Worm (Caenorhabditis elegans): Measurements from ENCODE around the gene tsp-3.

tsp-3 gene

DNA sequence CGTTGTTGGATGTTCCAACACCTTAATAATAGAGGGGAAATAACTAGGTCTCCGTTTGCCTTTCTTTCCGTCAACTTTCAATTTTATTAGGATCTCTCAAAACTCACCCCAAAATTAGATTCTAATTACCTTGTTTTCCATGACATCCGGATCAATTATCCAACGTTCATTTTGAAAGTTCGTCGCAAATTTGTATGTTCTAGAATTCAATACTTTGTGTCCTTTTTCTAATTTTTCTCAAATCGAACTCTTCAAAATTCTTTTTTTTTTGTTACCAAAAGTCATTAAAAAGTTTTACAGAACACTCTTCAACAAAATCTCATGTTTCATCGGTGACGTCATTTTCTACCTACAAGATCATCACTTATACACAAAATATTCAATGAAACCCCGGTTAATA, 10.3 kb downstream of the tsp-3 start, which contains the start of gene Y43F4A.1:
Y43F4A.1 (plus strand) TSS at position 301 of the 400 bp plus-strand sequence.
- TF ChIP-seq ets-5 (GFP tag; IDR thresholded peaks at IDR 0.05) = no peak
- TF ChIP-seq tlp-1 (tag; optimal IDR thresholded peaks at IDR 0.05) = no peak
- peak; percentile 64 for TF ChIP-seq blmp-1 (tag; optimal IDR thresholded peaks at IDR 0.05)

DNA sequence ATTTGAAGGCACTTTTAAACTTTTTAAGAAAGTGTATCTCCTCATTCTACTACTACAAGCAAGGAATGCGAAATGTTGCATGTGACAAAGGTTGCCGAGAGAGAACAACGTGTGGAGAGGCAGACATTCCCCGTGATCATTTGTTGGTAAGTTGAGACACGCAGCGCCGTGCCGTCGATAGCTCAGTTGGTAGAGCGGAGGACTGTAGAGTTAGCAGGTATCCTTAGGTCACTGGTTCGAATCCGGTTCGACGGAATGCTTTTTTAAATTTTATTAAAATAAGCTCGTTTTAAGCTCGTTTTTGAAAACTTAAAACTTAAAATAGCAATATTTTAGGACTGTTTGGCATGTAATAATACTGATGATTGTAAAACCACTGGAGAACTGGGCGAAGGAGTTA, 11.9 kb downstream of the tsp-3 start:
- TF ChIP-seq nhr-71 (tag; optimal IDR thresholded peaks at IDR 0.05) = peak; percentile 20
- peak; percentile 48 for TF ChIP-seq snu-23 (GFP tag; optimal IDR thresholded peaks at IDR 0.05)
- no peak for TF ChIP-seq grh-1 (GFP tag; IDR thresholded peaks at IDR 0.05)
- no peak for TF ChIP-seq blmp-1 (tag; optimal IDR thresholded peaks at IDR 0.05)
- TF ChIP-seq unc-30 (tag; optimal IDR thresholded peaks at IDR 0.05) = no peak
- TF ChIP-seq nhr-19 (GFP tag; conservative IDR thresholded peaks at IDR 0.05) = 0 out of 2 replicates have a peak, but pooled peaks have one; percentile 4
- TF ChIP-seq unc-62 (GFP tag; optimal IDR thresholded peaks at IDR 0.05) = no peak
- TF ChIP-seq lin-35 (GFP tag; optimal IDR thresholded peaks at IDR 0.05) = peak in 1 of 2 experiments; percentile 57
- TF ChIP-seq lin-39 (tag; optimal IDR thresholded peaks at IDR 0.05) = no peak
- TF ChIP-seq ztf-4 (tag; optimal IDR thresholded peaks at IDR 0.05) = no peak
- no peak for TF ChIP-seq isw-1 (GFP tag; IDR thresholded peaks at IDR 0.05)
- no peak for TF ChIP-seq pag-3 (tag; optimal IDR thresholded peaks at IDR 0.05; ENCODE audit: borderline replicate concordance, insufficient read depth)
- TF ChIP-seq efl-1 (optimal IDR thresholded peaks at IDR 0.05) = peak in 1 of 2 experiments; percentile 15
- peak in 1 of 2 experiments; percentile 91 for TF ChIP-seq efl-1 (GFP tag; optimal IDR thresholded peaks at IDR 0.05 in 1 of 2)
- TF ChIP-seq ztf-11 (tag; optimal IDR thresholded peaks at IDR 0.05) = no peak
- peak; percentile 27 for TF ChIP-seq nhr-20 (tag; optimal IDR thresholded peaks at IDR 0.05)
- TF ChIP-seq nhr-90 (tag; optimal IDR thresholded peaks at IDR 0.05; ENCODE audit: poor library complexity) = peak; percentile 35
- peak; percentile 10 for TF ChIP-seq nhr-47 (tag; optimal IDR thresholded peaks at IDR 0.05)
- peak; percentile 17 for TF ChIP-seq mep-1 (tag; optimal IDR thresholded peaks at IDR 0.05)
- no peak for TF ChIP-seq jun-1 (tag; optimal IDR thresholded peaks at IDR 0.05)
- peak in 1 of 2 experiments; percentile 51 for TF ChIP-seq lsy-2 (tag; optimal IDR thresholded peaks at IDR 0.05)
- TF ChIP-seq mdl-1 (tag; optimal IDR thresholded peaks at IDR 0.05) = peak in 1 of 2 experiments; percentile 48

DNA sequence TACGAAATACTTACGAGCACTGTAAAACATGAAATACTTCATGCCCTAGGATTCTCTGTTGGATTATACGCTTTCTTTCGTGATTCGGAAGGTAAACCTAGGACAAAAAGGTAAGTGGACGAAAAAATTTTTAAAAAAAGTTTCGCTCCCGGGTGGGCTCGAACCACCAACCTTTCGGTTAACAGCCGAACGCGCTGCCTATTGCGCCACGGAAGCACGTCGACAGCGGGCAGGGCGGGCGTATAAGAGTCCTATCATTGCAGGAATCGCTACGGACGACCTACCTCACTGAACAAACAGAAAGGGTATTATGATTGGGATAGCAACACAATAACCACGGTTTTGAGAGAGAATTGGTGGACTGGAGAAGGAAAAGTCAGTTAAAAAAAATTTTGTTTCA, 12.6 kb downstream of the tsp-3 start:
- TF ChIP-seq zip-4 (GFP tag; optimal IDR thresholded peaks at IDR 0.05) (no peak), fkh-8 (tag; optimal IDR thresholded peaks at IDR 0.05) (no peak), lin-35 (GFP tag; optimal IDR thresholded peaks at IDR 0.05) (peak in 1 of 2 experiments; percentile 43), sup-37 (GFP tag; optimal IDR thresholded peaks at IDR 0.05) (no peak), nhr-19 (GFP tag; conservative IDR thresholded peaks at IDR 0.05) (peak; percentile 22; the same call in 1 of the 2 replicates), snu-23 (GFP tag; optimal IDR thresholded peaks at IDR 0.05) (peak; percentile 60), pqm-1 (tag; optimal IDR thresholded peaks at IDR 0.05) (no peak), alr-1 (tag; optimal IDR thresholded peaks at IDR 0.05; ENCODE audit: borderline replicate concordance) (no peak), snpc-4 (tag; optimal IDR thresholded peaks at IDR 0.05) (no peak), egl-27 (tag; optimal IDR thresholded peaks at IDR 0.05) (no peak), unc-30 (tag; optimal IDR thresholded peaks at IDR 0.05) (no peak), tbx-2 (tag; optimal IDR thresholded peaks at IDR 0.05) (peak; percentile 4), hlh-17 (GFP tag; optimal IDR thresholded peaks at IDR 0.05; ENCODE audit: borderline replicate concordance) (no peak), nhr-77 (tag; optimal IDR thresholded peaks at IDR 0.05) (no peak), mef-2 (tag; optimal IDR thresholded peaks at IDR 0.05) (no peak), nhr-28 (tag; optimal IDR thresholded peaks at IDR 0.05) (no peak), C04F5.9 (tag; optimal IDR thresholded peaks at IDR 0.05) (no peak), ceh-90 (tag; optimal IDR thresholded peaks at IDR 0.05) (no peak), nhr-237 (tag; optimal IDR thresholded peaks at IDR 0.05) (no peak), lin-15B (tag; optimal IDR thresholded peaks at IDR 0.05) (no peak), nhr-20 (tag; optimal IDR thresholded peaks at IDR 0.05) (peak; percentile 20), nhr-47 (tag; optimal IDR thresholded peaks at IDR 0.05) (peak; percentile 45), lin-39 (tag; optimal IDR thresholded peaks at IDR 0.05) (no peak), C34B4.2 (tag; optimal IDR thresholded peaks at IDR 0.05) (no peak), dpl-1 (GFP tag; optimal IDR thresholded peaks at IDR 0.05) (peak in 2 of 3 experiments; percentile 23 to 30), ama-1 (optimal IDR thresholded peaks at IDR 0.05) (no peak), aha-1 (tag; optimal IDR thresholded peaks at IDR 0.05) (no peak), aly-2 (tag; optimal IDR thresholded peaks at IDR 0.05) (no peak), ceh-8 (GFP tag; optimal IDR thresholded peaks at IDR 0.05) (no peak), mdl-1 (tag; optimal IDR thresholded peaks at IDR 0.05) (peak in 1 of 2 experiments; percentile 4), tlp-1 (tag; optimal IDR thresholded peaks at IDR 0.05) (no peak), ceh-63 (GFP tag; optimal IDR thresholded peaks at IDR 0.05) (no peak), nhr-76 (tag; optimal IDR thresholded peaks at IDR 0.05) (no peak), nhr-84 (tag; optimal IDR thresholded peaks at IDR 0.05) (no peak), ets-5 (GFP tag; IDR thresholded peaks at IDR 0.05) (no peak)

Measured in whole organism, L1 larva.